Fruit fly (Drosophila melanogaster) whole organism, embryonic: ENCODE results near the gene dbo.

Experiments used
- Ada2b ChIP-seq: fragments of 200-800 bp; sonication (Bioruptor generic); IDR thresholded peaks from 2 replicates; pipeline ENCODE4 v1.3.6; 2022; ENCODE audit warnings: missing biosample characterization, missing genetic modification characterization
- Bdp1 ChIP-seq: fragments of 200-800 bp; sonication (Bioruptor generic); optimal IDR thresholded peaks from 3 replicates; lab custom pipeline; 2016; ENCODE audit warnings: missing biosample characterization, missing genetic modification characterization
- Blimp-1 ChIP-seq: fragments of 200-800 bp; sonication (Bioruptor generic); optimal IDR thresholded peaks from 3 replicates; lab custom pipeline; 2018; ENCODE audit warnings: missing biosample characterization, missing genetic modification characterization, mild to moderate bottlenecking, moderate library complexity, missing genetic modification reagents
- Bteb2 ChIP-seq: fragments of 200-800 bp; sonication (Bioruptor generic); optimal IDR thresholded peaks from 2 replicates; lab custom pipeline; 2016; ENCODE audit warnings: missing biosample characterization, missing genetic modification characterization
- CG10147 ChIP-seq: fragments of 200-800 bp; sonication (Bioruptor generic); optimal IDR thresholded peaks from 2 replicates; lab custom pipeline; 2019; ENCODE audit warnings: missing biosample characterization, mild to moderate bottlenecking, missing genetic modification characterization, moderate library complexity
- CG10431 ChIP-seq: fragments of 200-800 bp; sonication (Bioruptor generic); optimal IDR thresholded peaks from 3 replicates; lab custom pipeline; 2018; ENCODE audit warnings: missing biosample characterization, mild to moderate bottlenecking, missing genetic modification characterization
- CG11723 ChIP-seq: fragments of 200-800 bp; sonication (Bioruptor generic); optimal IDR thresholded peaks from 2 replicates; lab custom pipeline; 2017; ENCODE audit warnings: missing biosample characterization, mild to moderate bottlenecking, missing genetic modification characterization
- CG13287 ChIP-seq: fragments of 200-800 bp; sonication (Bioruptor generic); IDR thresholded peaks from 2 replicates; pipeline ENCODE4 v1.3.6; 2022; ENCODE audit warnings: missing biosample characterization, missing genetic modification characterization; ENCODE audit not compliant: partially characterized antibody
- CG14667 ChIP-seq: fragments of 200-800 bp; sonication (Bioruptor generic); IDR thresholded peaks from 2 replicates; pipeline ENCODE4 v1.3.6; 2022; ENCODE audit warnings: missing biosample characterization, missing genetic modification characterization
- CG15479 ChIP-seq: fragments of 200-800 bp; sonication (Bioruptor generic); optimal IDR thresholded peaks from 3 replicates; lab custom pipeline; 2019; ENCODE audit warnings: missing biosample characterization, mild to moderate bottlenecking, missing genetic modification characterization, moderate library complexity
- CG18619 ChIP-seq: fragments of 200-800 bp; sonication (Bioruptor generic); optimal IDR thresholded peaks from 3 replicates; lab custom pipeline; 2017; ENCODE audit warnings: missing biosample characterization, mild to moderate bottlenecking, missing genetic modification characterization
- CG3065 ChIP-seq: fragments of 200-800 bp; sonication (Bioruptor generic); optimal IDR thresholded peaks from 2 replicates; lab custom pipeline; 2016; ENCODE audit warnings: missing biosample characterization, missing genetic modification characterization
- CG3163 ChIP-seq: fragments of 200-800 bp; sonication (Bioruptor generic); optimal IDR thresholded peaks from 3 replicates; lab custom pipeline; 2016; ENCODE audit warnings: missing biosample characterization, missing genetic modification characterization
- CG34376 ChIP-seq: fragments of 200-800 bp; sonication (Bioruptor generic); optimal IDR thresholded peaks from 2 replicates; lab custom pipeline; 2018; ENCODE audit warnings: missing biosample characterization, mild to moderate bottlenecking, missing genetic modification characterization
- CG3995 ChIP-seq: fragments of 200-800 bp; sonication (Bioruptor generic); optimal IDR thresholded peaks from 3 replicates; lab custom pipeline; 2016; ENCODE audit warnings: missing biosample characterization, missing genetic modification characterization
- CG4404 ChIP-seq: fragments of 200-800 bp; sonication (Bioruptor generic); IDR thresholded peaks from 2 replicates; pipeline ENCODE4 v1.3.6; 2022; ENCODE audit warnings: missing biosample characterization, missing genetic modification characterization
- CG6683 ChIP-seq: fragments of 200-800 bp; sonication (Bioruptor generic); optimal IDR thresholded peaks from 2 replicates; lab custom pipeline; 2017; ENCODE audit warnings: missing biosample characterization, mild to moderate bottlenecking, missing genetic modification characterization, missing genetic modification reagents
- CG8944 ChIP-seq: fragments of 200-800 bp; sonication (Bioruptor generic); optimal IDR thresholded peaks from 3 replicates; lab custom pipeline; 2016; ENCODE audit warnings: missing biosample characterization, missing genetic modification characterization
- CrebB ChIP-seq: fragments of 200-800 bp; sonication (Bioruptor generic); optimal IDR thresholded peaks from 3 replicates; lab custom pipeline; 2018; ENCODE audit warnings: missing biosample characterization, mild to moderate bottlenecking, missing genetic modification characterization
- Dbx ChIP-seq: fragments of 200-800 bp; sonication (Bioruptor generic); IDR thresholded peaks from 3 replicates; pipeline ENCODE4 v1.3.6; 2022; ENCODE audit warnings: missing biosample characterization, missing genetic modification characterization
- Eip74EF ChIP-seq, 2 experiments: fragments of 200-800 bp in 1 of 2; fragments of >200 bp in 1 of 2; sonication (Bioruptor generic) in 1 of 2; optimal IDR thresholded peaks; 2 replicates each; lab custom pipeline; 2017 to 2019; ENCODE audit warnings: missing biosample characterization in 2 of 2, missing genetic modification characterization in 2 of 2, mild to moderate bottlenecking in 1 of 2, moderate library complexity in 1 of 2
- Fer1 ChIP-seq: fragments of 200-800 bp; sonication (Bioruptor generic); optimal IDR thresholded peaks from 2 replicates; lab custom pipeline; 2017; ENCODE audit warnings: missing biosample characterization, mild to moderate bottlenecking, missing genetic modification characterization
- Hey ChIP-seq: fragments of 200-800 bp; sonication (Bioruptor generic); optimal IDR thresholded peaks from 3 replicates; lab custom pipeline; 2018; ENCODE audit warnings: missing biosample characterization, mild to moderate bottlenecking, missing genetic modification characterization
- Myb ChIP-seq: fragments of 200-800 bp; sonication (Bioruptor generic); optimal IDR thresholded peaks from 2 replicates; lab custom pipeline; 2016; ENCODE audit warnings: missing biosample characterization, missing genetic modification characterization
- Nf-YC ChIP-seq: fragments of 200-800 bp; optimal IDR thresholded peaks from 3 replicates; lab custom pipeline; 2019; ENCODE audit warnings: missing biosample characterization, mild to moderate bottlenecking, missing genetic modification characterization, moderate library complexity
- Side ChIP-seq: fragments of 200-800 bp; sonication (Bioruptor generic); optimal IDR thresholded peaks from 2 replicates; lab custom pipeline; 2016; ENCODE audit warnings: missing biosample characterization, missing genetic modification characterization
- Sin3A ChIP-seq: fragments of >200 bp; optimal IDR thresholded peaks from 2 replicates; lab custom pipeline; 2018
- TFAM ChIP-seq: fragments of 200-800 bp; sonication (Bioruptor generic); optimal IDR thresholded peaks from 2 replicates; lab custom pipeline; 2017; ENCODE audit warnings: missing biosample characterization, missing genetic modification characterization, inconsistent platforms
- Taf1 ChIP-seq: fragments of 200-800 bp; sonication (Bioruptor generic); IDR thresholded peaks from 2 replicates; pipeline ENCODE4 v1.3.6; 2022; ENCODE audit warnings: missing biosample characterization, missing genetic modification characterization
- Xbp1 ChIP-seq: fragments of 200-800 bp; sonication (Bioruptor generic); optimal IDR thresholded peaks from 3 replicates; lab custom pipeline; 2016; ENCODE audit warnings: missing biosample characterization, mild to moderate bottlenecking, missing genetic modification characterization
- al ChIP-seq: fragments of 200-800 bp; sonication (Bioruptor generic); IDR thresholded peaks from 2 replicates; pipeline ENCODE4 v1.3.6; 2022; ENCODE audit warnings: missing biosample characterization, missing genetic modification characterization
- bcd ChIP-seq: fragments of 200-800 bp; sonication (Bioruptor generic); optimal IDR thresholded peaks from 2 replicates; lab custom pipeline; 2017; ENCODE audit warnings: missing biosample characterization, mild to moderate bottlenecking, missing genetic modification characterization
- bsh ChIP-seq, 2 experiments: fragments of 200-800 bp; sonication (Bioruptor generic); optimal IDR thresholded peaks; 2 replicates each; lab custom pipeline; 2017 to 2018; ENCODE audit warnings: mild to moderate bottlenecking in 2 of 2, missing biosample characterization in 2 of 2, missing genetic modification characterization in 2 of 2, moderate library complexity in 1 of 2
- disco-r ChIP-seq: fragments of 200-800 bp; sonication (Bioruptor generic); optimal IDR thresholded peaks from 2 replicates; lab custom pipeline; 2016; ENCODE audit warnings: missing biosample characterization, missing genetic modification characterization
- dmrt99B ChIP-seq: fragments of 200-800 bp; sonication (Bioruptor generic); optimal IDR thresholded peaks from 2 replicates; lab custom pipeline; 2018; ENCODE audit warnings: missing biosample characterization, mild to moderate bottlenecking, missing genetic modification characterization, moderate library complexity
- en ChIP-seq: fragments of 200-800 bp; sonication (Bioruptor generic); optimal IDR thresholded peaks from 2 replicates; lab custom pipeline; 2016; ENCODE audit warnings: missing biosample characterization, missing genetic modification characterization
- esg ChIP-seq: fragments of 200-800 bp; sonication (Bioruptor generic); conservative IDR thresholded peaks from 2 replicates; pipeline ENCODE4 v1.3.6; 2022; ENCODE audit warnings: missing biosample characterization, missing genetic modification characterization
- gce ChIP-seq: fragments of 200-800 bp; sonication (Bioruptor generic); IDR thresholded peaks from 3 replicates; pipeline ENCODE4 v1.3.6; 2022; ENCODE audit warnings: missing biosample characterization, missing genetic modification characterization
- gro ChIP-seq: fragments of 200-800 bp; sonication (Bioruptor generic); optimal IDR thresholded peaks from 2 replicates; lab custom pipeline; 2016; ENCODE audit warnings: missing biosample characterization, missing genetic modification characterization
- her ChIP-seq: fragments of 200-800 bp; sonication (Bioruptor generic); optimal IDR thresholded peaks from 2 replicates; lab custom pipeline; 2016; ENCODE audit warnings: missing biosample characterization, missing genetic modification characterization
- kay ChIP-seq: fragments of 200-800 bp; sonication (Bioruptor generic); optimal IDR thresholded peaks from 2 replicates; lab custom pipeline; 2016; ENCODE audit warnings: missing biosample characterization, missing genetic modification characterization
- luna ChIP-seq: fragments of 200-800 bp; sonication (Bioruptor generic); optimal IDR thresholded peaks from 2 replicates; lab custom pipeline; 2016; ENCODE audit warnings: missing biosample characterization, missing genetic modification characterization
- p53 ChIP-seq: fragments of 200-800 bp; sonication (Bioruptor generic); optimal IDR thresholded peaks from 2 replicates; lab custom pipeline; 2016; ENCODE audit warnings: missing biosample characterization, missing genetic modification characterization
- pho ChIP-seq: fragments of 200-800 bp; sonication (Bioruptor generic); optimal IDR thresholded peaks from 2 replicates; lab custom pipeline; 2016; ENCODE audit warnings: missing biosample characterization, missing genetic modification characterization
- pum ChIP-seq: fragments of 200-800 bp; sonication (Bioruptor generic); optimal IDR thresholded peaks from 2 replicates; lab custom pipeline; 2016; ENCODE audit warnings: missing biosample characterization, missing genetic modification characterization
- rib ChIP-seq: fragments of 200-800 bp; sonication (Bioruptor generic); IDR thresholded peaks from 2 replicates; pipeline ENCODE4 v1.3.6; 2022; ENCODE audit warnings: missing biosample characterization, missing genetic modification characterization
- sens-2 ChIP-seq: fragments of 200-800 bp; sonication (Bioruptor generic); IDR thresholded peaks from 2 replicates; pipeline ENCODE4 v1.3.6; 2022; ENCODE audit warnings: missing biosample characterization, missing genetic modification characterization
- sqz ChIP-seq: fragments of 200-800 bp; sonication (Bioruptor generic); optimal IDR thresholded peaks from 3 replicates; lab custom pipeline; 2018; ENCODE audit warnings: missing biosample characterization, mild to moderate bottlenecking, missing genetic modification characterization
- sr ChIP-seq: fragments of 200-800 bp; sonication (Bioruptor generic); IDR thresholded peaks from 3 replicates; pipeline ENCODE4 v1.3.6; 2022; ENCODE audit warnings: missing biosample characterization, missing genetic modification characterization
- tx ChIP-seq: fragments of 200-800 bp; sonication (Bioruptor generic); optimal IDR thresholded peaks from 2 replicates; lab custom pipeline; 2016; ENCODE audit warnings: missing biosample characterization, missing genetic modification characterization
- wek ChIP-seq: fragments of 200-800 bp; sonication (Bioruptor generic); optimal IDR thresholded peaks from 3 replicates; lab custom pipeline; 2018; ENCODE audit warnings: missing biosample characterization, mild to moderate bottlenecking, missing genetic modification characterization, moderate library complexity

The dbo gene

DNA sequence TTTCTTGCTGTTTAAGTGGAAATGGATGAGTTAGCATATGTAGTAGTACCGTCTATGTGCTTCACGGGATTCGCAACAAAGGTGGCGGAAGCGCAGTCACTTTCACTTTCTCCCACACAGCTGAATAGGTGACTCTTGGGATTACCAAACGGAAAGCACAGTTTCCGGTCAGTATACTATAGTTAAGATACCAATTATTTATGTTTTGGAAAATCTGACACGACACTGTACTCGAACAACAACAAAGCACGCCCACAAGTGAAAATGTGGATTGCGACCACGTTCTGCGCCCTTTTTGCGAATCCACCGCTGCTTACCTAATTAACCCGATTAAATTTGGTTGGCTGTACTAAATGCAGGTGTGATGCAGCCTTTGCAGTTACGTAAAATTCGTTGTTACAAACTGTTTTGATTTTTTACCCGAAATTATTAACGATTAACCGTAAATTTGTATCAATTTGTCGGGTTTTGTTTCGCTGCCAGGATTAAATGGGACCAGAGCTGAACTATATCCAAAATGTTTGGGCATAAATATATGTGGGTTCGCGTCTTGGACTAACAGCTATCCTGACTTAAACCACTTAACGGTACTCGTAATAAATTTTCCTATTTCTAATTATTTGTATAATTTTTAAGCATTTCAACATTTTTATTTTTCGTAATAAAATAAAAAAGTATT, 8.3 kb downstream of the dbo start, which contains the start of gene CG18081 (continued):
- TF ChIP-seq Xbp1 (GFP tag; lab: Kevin White, UChicago) (no peak), CG11723 (GFP tag; lab: Kevin White, UChicago) (no peak), Nf-YC (tag; lab: Kevin White, UChicago) (no peak), CG10147 (GFP tag; lab: Kevin White, UChicago) (no peak), Blimp-1 (GFP tag; lab: Kevin White, UChicago) (peak; percentile 66), Eip74EF (GFP tag; optimal IDR thresholded peaks at IDR 0.05; lab: Kevin White, UChicago) (no peak), en (GFP tag; lab: Kevin White, UChicago) (no peak), CG10431 (no peak), Dbx (GFP tag; lab: Robert Waterston, UW) (no peak), gce (GFP tag; lab: Robert Waterston, UW) (no peak), p53 (GFP tag; lab: Kevin White, UChicago) (no peak), Side (no peak), Bdp1 (GFP tag; lab: Kevin White, UChicago) (no peak), tx (GFP tag; lab: Kevin White, UChicago) (no peak), CG18619 (GFP tag; lab: Kevin White, UChicago) (no peak), gro (GFP tag; lab: Kevin White, UChicago) (peak; percentile 58), CrebB (tag; lab: Kevin White, UChicago) (no peak), Ada2b (GFP tag; lab: Robert Waterston, UW) (no peak), bcd (GFP tag; lab: Kevin White, UChicago) (no peak), CG3065 (GFP tag; lab: Kevin White, UChicago) (no peak), al (GFP tag; lab: Robert Waterston, UW) (no peak), CG34376 (GFP tag; lab: Kevin White, UChicago) (no peak), CG6683 (GFP tag; lab: Kevin White, UChicago) (no peak), esg (GFP tag; lab: Robert Waterston, UW) (no peak), bsh (GFP tag; optimal IDR thresholded peaks at IDR 0.05; lab: Kevin White, UChicago) (no peak), CG15479 (GFP tag; lab: Kevin White, UChicago) (no peak), sens-2 (GFP tag; lab: Robert Waterston, UW) (no peak), CG4404 (GFP tag; lab: Robert Waterston, UW) (no peak), Myb (GFP tag; lab: Kevin White, UChicago) (peak; percentile 85), sqz (GFP tag; lab: Kevin White, UChicago) (no peak), Bteb2 (GFP tag; lab: Kevin White, UChicago) (no peak), disco-r (no peak), Fer1 (GFP tag; lab: Kevin White, UChicago) (no peak), wek (GFP tag; lab: Kevin White, UChicago) (peak; percentile 22), kay (GFP tag; lab: Kevin White, UChicago) (no peak), CG14667 (no peak), CG3995 (GFP tag; lab: Kevin White, UChicago) (peak; percentile 0), Sin3A (lab: Kevin White, UChicago) (no peak), CG3163 (no peak), pum (GFP tag; lab: Kevin White, UChicago) (no peak), pho (GFP tag; lab: Kevin White, UChicago) (no peak), sr (GFP tag; lab: Robert Waterston, UW) (no peak), her (no peak), luna (GFP tag; lab: Kevin White, UChicago) (no peak), TFAM (GFP tag; lab: Kevin White, UChicago) (no peak), rib (GFP tag; lab: Robert Waterston, UW) (no peak), CG8944 (GFP tag; lab: Kevin White, UChicago) (no peak), CG13287 (GFP tag; lab: Robert Waterston, UW) (peak; percentile 14; the same call in 1 of the 2 replicates), dmrt99B (tag; lab: Kevin White, UChicago) (no peak), Taf1 (GFP tag; lab: Robert Waterston, UW) (no peak), Hey (tag; lab: Kevin White, UChicago) (no peak)
